Fruit fly (Drosophila melanogaster) whole organism, adult: ENCODE measurements around the gene Sytbeta.

Experiments
- CG14711 ChIP-seq: fragments of 200-800 bp; sonication (Bioruptor generic); optimal IDR thresholded peaks from 2 replicates; lab custom pipeline; 2018; ENCODE audit warnings: missing biosample characterization, mild to moderate bottlenecking, missing genetic modification characterization, moderate library complexity
- CG33017 ChIP-seq: fragments of 200-800 bp; sonication (Bioruptor generic); optimal IDR thresholded peaks from 2 replicates; lab custom pipeline; 2018; ENCODE audit warnings: missing biosample characterization, mild to moderate bottlenecking, missing genetic modification characterization, moderate library complexity
- Clk ChIP-seq: fragments of 200-800 bp; sonication (Bioruptor generic); optimal IDR thresholded peaks from 2 replicates; lab custom pipeline; 2017; ENCODE audit warnings: missing biosample characterization, missing genetic modification characterization
- Mnt ChIP-seq: fragments of 200-800 bp; sonication (Bioruptor generic); optimal IDR thresholded peaks from 2 replicates; lab custom pipeline; 2016; ENCODE audit warnings: missing biosample characterization, mild to moderate bottlenecking, missing genetic modification characterization
- cnc ChIP-seq, 2 experiments: fragments of >200 bp; optimal IDR thresholded peaks; 2 replicates each; lab custom pipeline; 2017
- kay ChIP-seq: fragments of 200-800 bp; sonication (Bioruptor generic); peaks from one replicate; lab custom pipeline; 2016; ENCODE audit warnings: missing biosample characterization, missing genetic modification characterization, borderline replicate concordance
- ovo ChIP-seq: fragments of 200-800 bp; sonication (Bioruptor generic); optimal IDR thresholded peaks from 2 replicates; lab custom pipeline; 2016; ENCODE audit warnings: missing biosample characterization, missing genetic modification characterization
- pad ChIP-seq: fragments of 200-800 bp; sonication (Bioruptor generic); optimal IDR thresholded peaks from 3 replicates; lab custom pipeline; 2017; ENCODE audit warnings: missing biosample characterization, missing genetic modification characterization, mild to moderate bottlenecking, moderate library complexity, missing genetic modification reagents
- toe ChIP-seq: fragments of 200-800 bp; sonication (Bioruptor generic); optimal IDR thresholded peaks from 2 replicates; lab custom pipeline; 2016; ENCODE audit warnings: missing biosample characterization, missing genetic modification characterization

- TF ChIP-seq CG33017 (tag; lab: Kevin White, UChicago) = no peak
- no peak for TF ChIP-seq CG14711 (tag; lab: Kevin White, UChicago)
- TF ChIP-seq cnc (optimal IDR thresholded peaks at IDR 0.05; lab: Kevin White, UChicago) = no peak
- no peak for TF ChIP-seq ovo (GFP tag; lab: Kevin White, UChicago)
- no peak for TF ChIP-seq toe (GFP tag; lab: Kevin White, UChicago)
- TF ChIP-seq pad (GFP tag; lab: Kevin White, UChicago) = no peak
- no peak for TF ChIP-seq Clk (GFP tag; lab: Kevin White, UChicago)
- TF ChIP-seq Mnt (GFP tag; lab: Kevin White, UChicago) = no peak
- TF ChIP-seq kay = peak; percentile 37
Observed at dm6 chr3L:14986340-14986916, 78.3 kb downstream of the Sytbeta start.
